Fruit fly (Drosophila melanogaster) whole organism, pupa: ENCODE results near the gene eIF4E6.

ENCODE experiments used
- CG13204 ChIP-seq: fragments of 200-800 bp; sonication (Bioruptor generic); optimal IDR thresholded peaks from 2 replicates; lab custom pipeline; 2018; ENCODE audit warnings: missing biosample characterization, mild to moderate bottlenecking, missing genetic modification characterization, moderate library complexity
- fd96Ca ChIP-seq: fragments of 200-800 bp; sonication (Bioruptor generic); IDR thresholded peaks from 3 replicates; pipeline ENCODE4 v1.3.6; 2022; ENCODE audit warnings: missing biosample characterization, missing genetic modification characterization
- rn ChIP-seq: fragments of 200-800 bp; sonication (Bioruptor generic); IDR thresholded peaks from 2 replicates; pipeline ENCODE4 v1.3.6; 2022; ENCODE audit warnings: missing biosample characterization, missing genetic modification characterization

dm6 chr3R:29011144-29011543 is 15.8 kb downstream of the eIF4E6 start:
- TF ChIP-seq CG13204 (GFP tag; lab: Kevin White, UChicago), result no peak
- TF ChIP-seq rn, result no peak
- TF ChIP-seq fd96Ca, result no peak
